Fruit fly (Drosophila melanogaster) whole organism, embryonic: Measurements from ENCODE around the gene Cdc16.

Experiments used
- CG10267 ChIP-seq: fragments of 200-800 bp; sonication (Bioruptor generic); optimal IDR thresholded peaks from 2 replicates; lab custom pipeline; 2018; ENCODE audit warnings: missing biosample characterization, mild to moderate bottlenecking, missing genetic modification characterization, moderate library complexity
- CG12744 ChIP-seq: fragments of 200-800 bp; sonication (Bioruptor generic); optimal IDR thresholded peaks from 2 replicates; lab custom pipeline; 2016; ENCODE audit warnings: missing biosample characterization, missing genetic modification characterization
- CG12942 ChIP-seq: fragments of 200-800 bp; sonication (Bioruptor generic); optimal IDR thresholded peaks from 3 replicates; lab custom pipeline; 2016; ENCODE audit warnings: missing biosample characterization, missing genetic modification characterization
- CG13287 ChIP-seq: fragments of 200-800 bp; sonication (Bioruptor generic); IDR thresholded peaks from 2 replicates; pipeline ENCODE4 v1.3.6; 2022; ENCODE audit warnings: missing biosample characterization, missing genetic modification characterization; ENCODE audit not compliant: partially characterized antibody
- CG14710 ChIP-seq: fragments of 200-800 bp; sonication (Bioruptor generic); optimal IDR thresholded peaks from 3 replicates; lab custom pipeline; 2019; ENCODE audit warnings: missing biosample characterization, mild to moderate bottlenecking, missing genetic modification characterization, moderate library complexity
- CG1529 ChIP-seq: fragments of 200-800 bp; sonication (Bioruptor generic); optimal IDR thresholded peaks from 3 replicates; lab custom pipeline; 2018; ENCODE audit warnings: missing biosample characterization, missing genetic modification characterization
- CG18599 ChIP-seq: fragments of 200-800 bp; sonication (Bioruptor generic); optimal IDR thresholded peaks from 3 replicates; lab custom pipeline; 2017; ENCODE audit warnings: missing biosample characterization, missing genetic modification characterization, mild to moderate bottlenecking, moderate library complexity, missing genetic modification reagents
- CG3065 ChIP-seq: fragments of 200-800 bp; sonication (Bioruptor generic); optimal IDR thresholded peaks from 2 replicates; lab custom pipeline; 2016; ENCODE audit warnings: missing biosample characterization, missing genetic modification characterization
- CG34376 ChIP-seq: fragments of 200-800 bp; sonication (Bioruptor generic); optimal IDR thresholded peaks from 2 replicates; lab custom pipeline; 2018; ENCODE audit warnings: missing biosample characterization, mild to moderate bottlenecking, missing genetic modification characterization
- CG4424 ChIP-seq: fragments of 200-800 bp; sonication (Bioruptor generic); optimal IDR thresholded peaks from 3 replicates; lab custom pipeline; 2016; ENCODE audit warnings: missing biosample characterization, missing genetic modification characterization
- CG4820 ChIP-seq: fragments of 200-800 bp; sonication (Bioruptor generic); optimal IDR thresholded peaks from 3 replicates; lab custom pipeline; 2016; ENCODE audit warnings: missing biosample characterization, missing genetic modification characterization
- CG5180 ChIP-seq: fragments of 200-800 bp; sonication (Bioruptor generic); optimal IDR thresholded peaks from 3 replicates; lab custom pipeline; 2017; ENCODE audit warnings: missing biosample characterization, missing genetic modification characterization, mild to moderate bottlenecking, moderate library complexity, missing genetic modification reagents
- CG6765 ChIP-seq: fragments of 200-800 bp; sonication (Bioruptor generic); optimal IDR thresholded peaks from 3 replicates; lab custom pipeline; 2017; ENCODE audit warnings: missing biosample characterization, mild to moderate bottlenecking, missing genetic modification characterization
- CoRest ChIP-seq: fragments of 200-800 bp; sonication (Bioruptor generic); optimal IDR thresholded peaks from 3 replicates; lab custom pipeline; 2018; ENCODE audit warnings: missing biosample characterization, mild to moderate bottlenecking, missing genetic modification characterization, moderate library complexity
- D19B ChIP-seq: fragments of 200-800 bp; sonication (Bioruptor generic); optimal IDR thresholded peaks from 2 replicates; lab custom pipeline; 2017; ENCODE audit warnings: missing biosample characterization, mild to moderate bottlenecking, missing genetic modification characterization
- Doc3 ChIP-seq: fragments of 200-800 bp; sonication (Bioruptor generic); IDR thresholded peaks from 3 replicates; pipeline ENCODE4 v1.3.6; 2022; ENCODE audit warnings: missing biosample characterization, missing genetic modification characterization; ENCODE audit not compliant: partially characterized antibody
- E2f1 ChIP-seq: fragments of 200-800 bp; sonication (Bioruptor generic); IDR thresholded peaks from 2 replicates; pipeline ENCODE4 v1.3.6; 2022; ENCODE audit warnings: missing biosample characterization, missing genetic modification characterization
- HLHmδ ChIP-seq: fragments of 200-800 bp; sonication (Bioruptor generic); optimal IDR thresholded peaks from 2 replicates; lab custom pipeline; 2018; ENCODE audit warnings: missing biosample characterization, mild to moderate bottlenecking, missing genetic modification characterization, moderate library complexity
- HmgD ChIP-seq: fragments of 200-800 bp; sonication (Bioruptor generic); optimal IDR thresholded peaks from 3 replicates; lab custom pipeline; 2016; ENCODE audit warnings: missing biosample characterization, missing genetic modification characterization
- Meics ChIP-seq: fragments of 200-800 bp; sonication (Bioruptor generic); optimal IDR thresholded peaks from 2 replicates; lab custom pipeline; 2017; ENCODE audit warnings: missing biosample characterization, mild to moderate bottlenecking, missing genetic modification characterization
- Mes4 ChIP-seq: fragments of 200-800 bp; sonication (Bioruptor generic); optimal IDR thresholded peaks from 2 replicates; lab custom pipeline; 2016; ENCODE audit warnings: missing biosample characterization, missing genetic modification characterization
- NC2β ChIP-seq: fragments of 200-800 bp; sonication (Bioruptor generic); optimal IDR thresholded peaks from 2 replicates; lab custom pipeline; 2016; ENCODE audit warnings: missing biosample characterization, missing genetic modification characterization
- Nf-YB ChIP-seq: fragments of 200-800 bp; sonication (Bioruptor generic); optimal IDR thresholded peaks from 3 replicates; lab custom pipeline; 2019; ENCODE audit warnings: missing biosample characterization, mild to moderate bottlenecking, missing genetic modification characterization, moderate library complexity
- Scr ChIP-seq: fragments of 200-800 bp; sonication (Bioruptor generic); IDR thresholded peaks from 2 replicates; pipeline ENCODE4 v1.3.6; 2022; ENCODE audit warnings: missing biosample characterization, missing genetic modification characterization; ENCODE audit not compliant: partially characterized antibody
- Six4 ChIP-seq: fragments of 200-800 bp; sonication (Bioruptor generic); optimal IDR thresholded peaks from 2 replicates; lab custom pipeline; 2016; ENCODE audit warnings: missing biosample characterization, missing genetic modification characterization
- Stat92E ChIP-seq, 3 experiments: fragments of >200 bp in 2 of 3; fragments of 200-800 bp in 1 of 3; sonication (Bioruptor generic) in 1 of 3; optimal IDR thresholded peaks; 2 replicates each; lab custom pipeline; 2017 to 2019; ENCODE audit warnings: missing biosample characterization in 3 of 3, missing genetic modification characterization in 3 of 3, mild to moderate bottlenecking in 1 of 3, moderate library complexity in 1 of 3
- Vsx1 ChIP-seq: fragments of 200-800 bp; sonication (Bioruptor generic); optimal IDR thresholded peaks from 2 replicates; lab custom pipeline; 2017; ENCODE audit warnings: missing biosample characterization, mild to moderate bottlenecking, missing genetic modification characterization, missing genetic modification reagents
- bigmax ChIP-seq: fragments of 200-800 bp; sonication (Bioruptor generic); optimal IDR thresholded peaks from 2 replicates; lab custom pipeline; 2018; ENCODE audit warnings: missing biosample characterization, mild to moderate bottlenecking, missing genetic modification characterization
- disco-r ChIP-seq: fragments of 200-800 bp; sonication (Bioruptor generic); optimal IDR thresholded peaks from 2 replicates; lab custom pipeline; 2016; ENCODE audit warnings: missing biosample characterization, missing genetic modification characterization
- dpn ChIP-seq, 2 experiments: fragments of 200-800 bp; sonication (Bioruptor generic); optimal IDR thresholded peaks; 3 replicates each; lab custom pipeline; 2016; ENCODE audit warnings: missing biosample characterization in 2 of 2, missing genetic modification characterization in 2 of 2
- ems ChIP-seq: fragments of 200-800 bp; sonication (Bioruptor generic); optimal IDR thresholded peaks from 3 replicates; lab custom pipeline; 2016; ENCODE audit warnings: missing biosample characterization, missing genetic modification characterization
- grn ChIP-seq: fragments of 200-800 bp; sonication (Bioruptor generic); optimal IDR thresholded peaks from 3 replicates; lab custom pipeline; 2017; ENCODE audit warnings: missing biosample characterization, missing genetic modification characterization
- gt ChIP-seq: fragments of 200-800 bp; sonication (Bioruptor generic); IDR thresholded peaks from 2 replicates; pipeline ENCODE4 v1.3.6; 2022; ENCODE audit warnings: missing biosample characterization, missing genetic modification characterization
- ham ChIP-seq: fragments of 200-800 bp; sonication (Bioruptor generic); IDR thresholded peaks from 2 replicates; pipeline ENCODE4 v1.3.6; 2022; ENCODE audit warnings: missing biosample characterization, missing genetic modification characterization
- hbn ChIP-seq: fragments of 200-800 bp; sonication (Bioruptor generic); IDR thresholded peaks from 2 replicates; pipeline ENCODE4 v1.3.6; 2022; ENCODE audit warnings: missing biosample characterization, missing genetic modification characterization; ENCODE audit not compliant: partially characterized antibody
- hkb ChIP-seq, 2 experiments: fragments of 200-800 bp in 1 of 2; fragments of >200 bp in 1 of 2; sonication (Bioruptor generic) in 1 of 2; IDR thresholded peaks in 1 of 2; optimal IDR thresholded peaks in 1 of 2; 2 replicates each; pipeline versions ENCODE4 v1.3.6 to Lab custom; 2017 to 2022; ENCODE audit warnings: missing biosample characterization in 1 of 2, missing genetic modification characterization in 1 of 2
- kay ChIP-seq: fragments of 200-800 bp; sonication (Bioruptor generic); optimal IDR thresholded peaks from 2 replicates; lab custom pipeline; 2016; ENCODE audit warnings: missing biosample characterization, missing genetic modification characterization
- ken ChIP-seq: fragments of 200-800 bp; sonication (Bioruptor generic); IDR thresholded peaks from 3 replicates; pipeline ENCODE4 v1.3.6; 2022; ENCODE audit warnings: missing biosample characterization, missing genetic modification characterization
- kni ChIP-seq: fragments of 200-800 bp; sonication (Bioruptor generic); optimal IDR thresholded peaks from 3 replicates; lab custom pipeline; 2017; ENCODE audit warnings: mild to moderate bottlenecking, missing biosample characterization, missing genetic modification reagents, missing genetic modification characterization
- nau ChIP-seq: fragments of 200-800 bp; sonication (Bioruptor generic); optimal IDR thresholded peaks from 3 replicates; lab custom pipeline; 2017; ENCODE audit warnings: missing biosample characterization, mild to moderate bottlenecking, missing genetic modification characterization, missing genetic modification reagents
- nerfin-2 ChIP-seq: fragments of 200-800 bp; sonication (Bioruptor generic); IDR thresholded peaks from 2 replicates; pipeline ENCODE4 v1.3.6; 2022; ENCODE audit warnings: missing biosample characterization, missing genetic modification characterization; ENCODE audit not compliant: partially characterized antibody
- pita ChIP-seq: fragments of 200-800 bp; sonication (Bioruptor generic); optimal IDR thresholded peaks from 2 replicates; lab custom pipeline; 2017; ENCODE audit warnings: missing biosample characterization, mild to moderate bottlenecking, missing genetic modification characterization
- so ChIP-seq: fragments of 200-800 bp; sonication (Bioruptor generic); IDR thresholded peaks from 3 replicates; pipeline ENCODE4 v1.3.6; 2022; ENCODE audit warnings: missing biosample characterization, missing genetic modification characterization
- tio ChIP-seq: fragments of 200-800 bp; sonication (Bioruptor generic); optimal IDR thresholded peaks from 2 replicates; lab custom pipeline; 2017; ENCODE audit warnings: missing biosample characterization, missing genetic modification characterization, inconsistent platforms
- vfl ChIP-seq: fragments of 200-800 bp; sonication (Bioruptor generic); optimal IDR thresholded peaks from 2 replicates; lab custom pipeline; 2016; ENCODE audit warnings: missing biosample characterization, missing genetic modification characterization
- zfh1 ChIP-seq: fragments of 200-800 bp; sonication (Bioruptor generic); IDR thresholded peaks from 3 replicates; pipeline ENCODE4 v1.3.6; 2022; ENCODE audit warnings: missing biosample characterization, missing genetic modification characterization

The Cdc16 gene

dm6 chr3R:23293066-23293777 is 12.2 kb downstream of the Cdc16 start (continued):
- TF ChIP-seq CG10267: peak; percentile 34
- TF ChIP-seq CG34376 (GFP tag; lab: Kevin White, UChicago): peak; percentile 26

dm6 chr3R:23295360-23295772 is 14.4 kb downstream of the Cdc16 start:
- TF ChIP-seq vfl (GFP tag; lab: Kevin White, UChicago): no peak
- TF ChIP-seq ham (GFP tag; lab: Robert Waterston, UW): no peak
- no peak for TF ChIP-seq CG3065 (GFP tag; lab: Kevin White, UChicago)
- peak; percentile 46 for TF ChIP-seq CoRest (tag; lab: Kevin White, UChicago)
- no peak for TF ChIP-seq Six4
- TF ChIP-seq pita (GFP tag; lab: Kevin White, UChicago): no peak
- TF ChIP-seq CG12942 (GFP tag; lab: Kevin White, UChicago): no peak
- TF ChIP-seq Doc3 (GFP tag; lab: Robert Waterston, UW): no peak
- no peak for TF ChIP-seq ken (GFP tag; lab: Robert Waterston, UW)
- TF ChIP-seq CG5180: peak; percentile 68
- no peak for TF ChIP-seq nau (GFP tag; lab: Kevin White, UChicago)
- peak; percentile 86 for TF ChIP-seq kni (GFP tag; lab: Kevin White, UChicago)
- TF ChIP-seq zfh1 (GFP tag; lab: Robert Waterston, UW): peak; percentile 55; the same call in 1 of the 3 replicates
- TF ChIP-seq Mes4 (GFP tag; lab: Kevin White, UChicago): no peak
- peak in 1 of 3 experiments; percentile 25 for TF ChIP-seq Stat92E (GFP tag; optimal IDR thresholded peaks at IDR 0.05; lab: Kevin White, UChicago)
- TF ChIP-seq CG6765 (GFP tag; lab: Kevin White, UChicago): no peak
- peak; percentile 49; the same call in 1 of the 2 replicates for TF ChIP-seq nerfin-2 (GFP tag; lab: Robert Waterston, UW)
- peak; percentile 41 for TF ChIP-seq Scr (GFP tag; lab: Robert Waterston, UW)
- no peak for TF ChIP-seq kay (GFP tag; lab: Kevin White, UChicago)
- TF ChIP-seq hkb (optimal IDR thresholded peaks at IDR 0.05; lab: Kevin White, UChicago): no peak
- peak; percentile 53; the same call in 1 of the 2 replicates for TF ChIP-seq hkb (GFP tag; IDR thresholded peaks at IDR 0.05; lab: Robert Waterston, UW)
- no peak for TF ChIP-seq bigmax (GFP tag; lab: Kevin White, UChicago)
- TF ChIP-seq CG18599 (GFP tag; lab: Kevin White, UChicago): peak; percentile 15
- peak in 1 of 2 experiments; percentile 29 for TF ChIP-seq dpn (GFP tag; optimal IDR thresholded peaks at IDR 0.05; lab: Kevin White, UChicago)
- TF ChIP-seq HmgD (GFP tag; lab: Kevin White, UChicago): peak; percentile 75
- TF ChIP-seq gt (GFP tag; lab: Robert Waterston, UW): no peak
- TF ChIP-seq CG1529 (GFP tag; lab: Kevin White, UChicago): no peak
- TF ChIP-seq CG13287 (GFP tag; lab: Robert Waterston, UW): peak; percentile 48
- TF ChIP-seq Vsx1 (GFP tag; lab: Kevin White, UChicago): no peak
- peak; percentile 2 for TF ChIP-seq NC2β (GFP tag; lab: Kevin White, UChicago)
- no peak for TF ChIP-seq CG14710 (tag; lab: Kevin White, UChicago)
- peak; percentile 97 for TF ChIP-seq Nf-YB (GFP tag; lab: Kevin White, UChicago)
- TF ChIP-seq Meics (GFP tag; lab: Kevin White, UChicago): peak; percentile 26
- peak; percentile 66 for TF ChIP-seq HLHmδ (GFP tag; lab: Kevin White, UChicago)
- no peak for TF ChIP-seq CG4424
- peak; percentile 5 for TF ChIP-seq CG12744 (GFP tag; lab: Kevin White, UChicago)
- no peak for TF ChIP-seq ems (GFP tag; lab: Kevin White, UChicago)
- no peak for TF ChIP-seq hbn (GFP tag; lab: Robert Waterston, UW)
- TF ChIP-seq so (GFP tag; lab: Robert Waterston, UW): no peak; the same call in 2 of the 3 replicates
- TF ChIP-seq E2f1 (GFP tag; lab: Robert Waterston, UW): no peak
- TF ChIP-seq D19B: no peak
- TF ChIP-seq grn: peak; percentile 91
- TF ChIP-seq disco-r: no peak
- no peak for TF ChIP-seq tio (GFP tag; lab: Kevin White, UChicago)
- no peak for TF ChIP-seq CG4820 (GFP tag; lab: Kevin White, UChicago)
